Worm (Caenorhabditis elegans) whole organism, L1 larva: ENCODE data around the gene cox-16.

ENCODE experiments used
- C16A3.4 ChIP-seq: fragments of 150-350 bp; optimal IDR thresholded peaks from 2 replicates; lab custom pipeline; 2014; ENCODE audit warnings: missing biosample characterization, missing genetic modification characterization
- C34B4.2 ChIP-seq: sonication (generic microtip); optimal IDR thresholded peaks from 2 replicates; lab custom pipeline; 2017; ENCODE audit warnings: mild to moderate bottlenecking, missing genetic modification characterization, missing compliant biosample characterization
- F16B12.6 ChIP-seq: fragments of 150-350 bp; optimal IDR thresholded peaks from 2 replicates; lab custom pipeline; 2014; ENCODE audit warnings: missing biosample characterization, missing genetic modification characterization
- Y116A8C.19 ChIP-seq: sonication (generic microtip); optimal IDR thresholded peaks from 2 replicates; lab custom pipeline; 2016; ENCODE audit warnings: missing compliant biosample characterization, missing genetic modification characterization, borderline replicate concordance
- aly-2 ChIP-seq: fragments of 150-350 bp; optimal IDR thresholded peaks from 2 replicates; lab custom pipeline; 2014; ENCODE audit warnings: missing biosample characterization, missing genetic modification characterization
- ama-1 ChIP-seq: fragments of 150-350 bp; optimal IDR thresholded peaks from 2 replicates; lab custom pipeline; 2014
- blmp-1 ChIP-seq: fragments of 150-350 bp; optimal IDR thresholded peaks from 2 replicates; lab custom pipeline; 2014; ENCODE audit warnings: missing biosample characterization, missing genetic modification characterization
- ceh-63 ChIP-seq: fragments of 200-800 bp; sonication (Bioruptor generic); optimal IDR thresholded peaks from 2 replicates; lab custom pipeline; 2018; ENCODE audit warnings: mild to moderate bottlenecking, missing genetic modification characterization, missing compliant biosample characterization
- ceh-8 ChIP-seq: fragments of 200-800 bp; sonication (Bioruptor generic); optimal IDR thresholded peaks from 2 replicates; lab custom pipeline; 2018; ENCODE audit warnings: mild to moderate bottlenecking, missing genetic modification characterization, moderate library complexity, missing compliant biosample characterization
- ceh-82 ChIP-seq, 3 experiments: fragments of 150-350 bp in 1 of 3; sonication (generic microtip) in 2 of 3; optimal IDR thresholded peaks; 2 replicates each; lab custom pipeline; 2014 to 2017; ENCODE audit warnings: missing biosample characterization in 3 of 3, missing genetic modification characterization in 3 of 3
- ceh-88 ChIP-seq: fragments of 200-800 bp; sonication (Bioruptor generic); IDR thresholded peaks from 2 replicates; pipeline ENCODE4 v1.3.6; 2022; ENCODE audit warnings: missing genetic modification characterization, missing compliant biosample characterization
- ces-1 ChIP-seq: fragments of 150-350 bp; optimal IDR thresholded peaks from 2 replicates; lab custom pipeline; 2014; ENCODE audit warnings: missing biosample characterization, missing genetic modification reagents, missing genetic modification characterization
- dpl-1 ChIP-seq, 3 experiments: fragments of 150-350 bp in 2 of 3; sonication (generic microtip) in 1 of 3; optimal IDR thresholded peaks; 2 replicates each; lab custom pipeline; 2014 to 2017; ENCODE audit warnings: missing biosample characterization in 3 of 3, missing genetic modification characterization in 3 of 3, missing genetic modification reagents in 3 of 3
- efl-3 ChIP-seq: fragments of 200-800 bp; sonication (Bioruptor generic); optimal IDR thresholded peaks from 2 replicates; lab custom pipeline; 2018; ENCODE audit warnings: mild to moderate bottlenecking, missing genetic modification characterization, missing compliant biosample characterization
- egl-13 ChIP-seq: sonication (generic microtip); optimal IDR thresholded peaks from 2 replicates; lab custom pipeline; 2016; ENCODE audit warnings: missing genotype, missing genetic modification reagents, missing genetic modification characterization, missing compliant biosample characterization
- egl-27 ChIP-seq, 2 experiments: fragments of 150-350 bp in 1 of 2; sonication (generic microtip); optimal IDR thresholded peaks; 3 replicates each; lab custom pipeline; 2017 to 2018; ENCODE audit warnings: missing biosample characterization in 2 of 2, missing genetic modification characterization in 2 of 2, missing genetic modification reagents in 2 of 2
- elt-3 ChIP-seq, 6 experiments: fragments of 150-350 bp in 1 of 6; sonication (generic microtip); optimal IDR thresholded peaks; 2 replicates each; lab custom pipeline; 2017 to 2018; ENCODE audit warnings: missing biosample characterization in 6 of 6, missing genetic modification characterization in 6 of 6, inconsistent platforms in 1 of 6
- ets-5 ChIP-seq: fragments of 200-800 bp; sonication (Bioruptor generic); IDR thresholded peaks from 2 replicates; pipeline ENCODE4 v1.3.6; 2022; ENCODE audit warnings: missing genetic modification characterization, missing compliant biosample characterization
- fkh-10 ChIP-seq: sonication (generic microtip); optimal IDR thresholded peaks from 2 replicates; lab custom pipeline; 2017; ENCODE audit warnings: missing biosample characterization, missing genetic modification reagents, missing genetic modification characterization
- fkh-8 ChIP-seq: sonication (generic microtip); optimal IDR thresholded peaks from 2 replicates; lab custom pipeline; 2016; ENCODE audit warnings: mild to moderate bottlenecking, missing genetic modification characterization, missing compliant biosample characterization
- grh-1 ChIP-seq: fragments of 200-800 bp; sonication (Bioruptor generic); IDR thresholded peaks from 2 replicates; pipeline ENCODE4 v1.3.6; 2022; ENCODE audit warnings: missing genetic modification reagents, missing genetic modification characterization, missing compliant biosample characterization
- hlh-17 ChIP-seq: fragments of 200-800 bp; sonication (Bioruptor generic); optimal IDR thresholded peaks from 2 replicates; lab custom pipeline; 2018; ENCODE audit warnings: missing genetic modification characterization, mild to moderate bottlenecking, missing compliant biosample characterization, moderate library complexity, borderline replicate concordance
- hlh-4 ChIP-seq: sonication (generic microtip); optimal IDR thresholded peaks from 2 replicates; lab custom pipeline; 2016; ENCODE audit warnings: mild to moderate bottlenecking, missing genetic modification characterization, missing compliant biosample characterization
- irx-1 ChIP-seq: sonication (generic microtip); optimal IDR thresholded peaks from 2 replicates; lab custom pipeline; 2016; ENCODE audit warnings: missing genetic modification characterization, missing compliant biosample characterization
- jun-1 ChIP-seq: fragments of 150-350 bp; optimal IDR thresholded peaks from 2 replicates; lab custom pipeline; 2014; ENCODE audit warnings: missing biosample characterization, missing genetic modification reagents, missing genetic modification characterization
- lin-14 ChIP-seq: fragments of 200-800 bp; sonication (Bioruptor generic); optimal IDR thresholded peaks from 2 replicates; lab custom pipeline; 2018; ENCODE audit warnings: mild to moderate bottlenecking, missing genetic modification characterization, moderate library complexity, missing compliant biosample characterization
- lin-15B ChIP-seq: fragments of 150-350 bp; sonication (generic microtip); optimal IDR thresholded peaks from 3 replicates; lab custom pipeline; 2014; ENCODE audit warnings: missing biosample characterization, missing genetic modification characterization
- lin-35 ChIP-seq, 2 experiments: fragments of 150-350 bp; optimal IDR thresholded peaks; 2 replicates each; lab custom pipeline; 2014; ENCODE audit warnings: missing biosample characterization in 2 of 2, missing genetic modification characterization in 2 of 2, missing genetic modification reagents in 2 of 2
- lir-3 ChIP-seq: sonication (generic microtip); optimal IDR thresholded peaks from 2 replicates; lab custom pipeline; 2016; ENCODE audit warnings: mild to moderate bottlenecking, missing genetic modification characterization, moderate library complexity, missing compliant biosample characterization; ENCODE audit not compliant: poor library complexity
- lsy-2 ChIP-seq, 2 experiments: fragments of 150-350 bp; optimal IDR thresholded peaks; 2 replicates each; lab custom pipeline; 2014; ENCODE audit warnings: missing biosample characterization in 2 of 2, missing genetic modification characterization in 2 of 2
- mab-9 ChIP-seq: fragments of 200-800 bp; sonication (Bioruptor generic); IDR thresholded peaks from 2 replicates; pipeline ENCODE4 v1.3.6; 2022; ENCODE audit warnings: missing genetic modification reagents, missing genetic modification characterization, missing compliant biosample characterization
- mef-2 ChIP-seq: fragments of 150-350 bp; optimal IDR thresholded peaks from 2 replicates; lab custom pipeline; 2014; ENCODE audit warnings: missing biosample characterization, missing genetic modification characterization
- mep-1 ChIP-seq: fragments of 150-350 bp; optimal IDR thresholded peaks from 2 replicates; lab custom pipeline; 2014; ENCODE audit warnings: missing biosample characterization, missing genetic modification characterization
- nhr-20 ChIP-seq: sonication (generic microtip); optimal IDR thresholded peaks from 2 replicates; lab custom pipeline; 2016; ENCODE audit warnings: mild to moderate bottlenecking, missing genetic modification characterization, missing compliant biosample characterization
- nhr-47 ChIP-seq: sonication (generic microtip); optimal IDR thresholded peaks from 2 replicates; lab custom pipeline; 2016; ENCODE audit warnings: mild to moderate bottlenecking, missing genetic modification characterization, moderate library complexity, missing compliant biosample characterization
- nhr-71 ChIP-seq: sonication (generic microtip); optimal IDR thresholded peaks from 2 replicates; lab custom pipeline; 2016; ENCODE audit warnings: mild to moderate bottlenecking, missing genetic modification characterization, moderate library complexity, missing compliant biosample characterization
- nhr-76 ChIP-seq: sonication (generic microtip); optimal IDR thresholded peaks from 2 replicates; lab custom pipeline; 2017; ENCODE audit warnings: missing biosample characterization, missing genetic modification characterization
- nhr-84 ChIP-seq: sonication (generic microtip); optimal IDR thresholded peaks from 2 replicates; lab custom pipeline; 2017; ENCODE audit warnings: missing biosample characterization, missing genetic modification characterization
- nhr-90 ChIP-seq: sonication (generic microtip); optimal IDR thresholded peaks from 2 replicates; lab custom pipeline; 2016; ENCODE audit warnings: mild to moderate bottlenecking, missing genetic modification characterization, missing compliant biosample characterization; ENCODE audit not compliant: poor library complexity
- pax-3 ChIP-seq: fragments of 200-800 bp; sonication (Bioruptor generic); optimal IDR thresholded peaks from 2 replicates; lab custom pipeline; 2018; ENCODE audit warnings: mild to moderate bottlenecking, missing genetic modification characterization, moderate library complexity, missing compliant biosample characterization
- pqm-1 ChIP-seq: sonication (generic microtip); optimal IDR thresholded peaks from 3 replicates; lab custom pipeline; 2017; ENCODE audit warnings: missing biosample characterization, missing genetic modification characterization
- skn-1 ChIP-seq: fragments of 150-350 bp; optimal IDR thresholded peaks from 2 replicates; lab custom pipeline; 2014; ENCODE audit warnings: missing biosample characterization, missing genetic modification characterization
- snu-23 ChIP-seq: sonication (generic microtip); optimal IDR thresholded peaks from 2 replicates; lab custom pipeline; 2016; ENCODE audit warnings: missing genetic modification characterization, missing compliant biosample characterization
- sox-4 ChIP-seq: sonication (generic microtip); optimal IDR thresholded peaks from 2 replicates; lab custom pipeline; 2016; ENCODE audit warnings: missing genetic modification characterization, missing compliant biosample characterization
- sptf-1 ChIP-seq: fragments of 150-350 bp; optimal IDR thresholded peaks from 2 replicates; lab custom pipeline; 2014; ENCODE audit warnings: missing biosample characterization, missing genetic modification characterization
- sup-37 ChIP-seq: fragments of 200-800 bp; sonication (Bioruptor generic); optimal IDR thresholded peaks from 2 replicates; lab custom pipeline; 2018; ENCODE audit warnings: mild to moderate bottlenecking, missing genetic modification characterization, missing compliant biosample characterization
- swsn-7 ChIP-seq: sonication (generic microtip); optimal IDR thresholded peaks from 2 replicates; lab custom pipeline; 2016; ENCODE audit warnings: missing genetic modification characterization, missing compliant biosample characterization
- tbx-2 ChIP-seq: sonication (generic microtip); optimal IDR thresholded peaks from 2 replicates; lab custom pipeline; 2016; ENCODE audit warnings: missing genetic modification characterization, missing compliant biosample characterization
- unc-30 ChIP-seq: sonication (generic microtip); optimal IDR thresholded peaks from 2 replicates; lab custom pipeline; 2017; ENCODE audit warnings: missing biosample characterization, missing genetic modification characterization
- unc-86 ChIP-seq: sonication (generic microtip); optimal IDR thresholded peaks from 2 replicates; lab custom pipeline; 2016; ENCODE audit warnings: missing genetic modification characterization, missing compliant biosample characterization
- ztf-11 ChIP-seq, 2 experiments: sonication (generic microtip); optimal IDR thresholded peaks; 2 replicates each; lab custom pipeline; 2016 to 2017; ENCODE audit warnings: missing genetic modification characterization in 2 of 2, missing biosample characterization in 1 of 2, missing compliant biosample characterization in 1 of 2
- ztf-4 ChIP-seq: fragments of 150-350 bp; optimal IDR thresholded peaks from 2 replicates; lab custom pipeline; 2014; ENCODE audit warnings: missing biosample characterization, missing genetic modification characterization

Gene cox-16

ce11 chrV:5576008-5576407 lies 40.0 kb upstream of the cox-16 start (continued):
- TF ChIP-seq ztf-4 (tag; lab: Kevin White, UChicago) (no peak), nhr-47 (tag; lab: Kevin White, UChicago) (peak; percentile 50), fkh-10 (GFP tag; lab: Kevin White, UChicago) (no peak), ets-5 (GFP tag; lab: Robert Waterston, UW) (no peak), swsn-7 (tag; lab: Kevin White, UChicago) (peak; percentile 7), hlh-4 (no peak), sox-4 (tag; lab: Kevin White, UChicago) (no peak), ceh-8 (GFP tag; lab: Kevin White, UChicago) (no peak), mab-9 (no peak), hlh-17 (GFP tag; lab: Kevin White, UChicago) (no peak), aly-2 (tag; lab: Kevin White, UChicago) (no peak), lin-35 (GFP tag; optimal IDR thresholded peaks at IDR 0.05; lab: Kevin White, UChicago) (peak in 1 of 2 experiments; percentile 67), mep-1 (tag; lab: Kevin White, UChicago) (no peak), lin-15B (tag; lab: Kevin White, UChicago) (no peak), elt-3 (tag; optimal IDR thresholded peaks at IDR 0.05; lab: Kevin White, UChicago) (no peak), pax-3 (tag; lab: Kevin White, UChicago) (no peak), jun-1 (peak; percentile 41), lsy-2 (tag; optimal IDR thresholded peaks at IDR 0.05; lab: Kevin White, UChicago) (peak in 1 of 2 experiments; percentile 36), skn-1 (tag; lab: Kevin White, UChicago) (peak; percentile 82), snu-23 (GFP tag; lab: Kevin White, UChicago) (no peak), mef-2 (tag; lab: Kevin White, UChicago) (no peak), C34B4.2 (tag; lab: Kevin White, UChicago) (no peak), blmp-1 (tag; lab: Kevin White, UChicago) (no peak), pqm-1 (tag; lab: Kevin White, UChicago) (peak; percentile 63), nhr-71 (tag; lab: Kevin White, UChicago) (peak; percentile 40), efl-3 (no peak), lir-3 (no peak), ama-1 (no peak), sup-37 (GFP tag; lab: Kevin White, UChicago) (no peak), egl-27 (tag; optimal IDR thresholded peaks at IDR 0.05; lab: Kevin White, UChicago) (no peak), fkh-8 (tag; lab: Kevin White, UChicago) (no peak), unc-86 (tag; lab: Kevin White, UChicago) (no peak), egl-13 (tag; lab: Kevin White, UChicago) (no peak), sptf-1 (tag; lab: Kevin White, UChicago) (no peak), ceh-88 (no peak)

DNA sequence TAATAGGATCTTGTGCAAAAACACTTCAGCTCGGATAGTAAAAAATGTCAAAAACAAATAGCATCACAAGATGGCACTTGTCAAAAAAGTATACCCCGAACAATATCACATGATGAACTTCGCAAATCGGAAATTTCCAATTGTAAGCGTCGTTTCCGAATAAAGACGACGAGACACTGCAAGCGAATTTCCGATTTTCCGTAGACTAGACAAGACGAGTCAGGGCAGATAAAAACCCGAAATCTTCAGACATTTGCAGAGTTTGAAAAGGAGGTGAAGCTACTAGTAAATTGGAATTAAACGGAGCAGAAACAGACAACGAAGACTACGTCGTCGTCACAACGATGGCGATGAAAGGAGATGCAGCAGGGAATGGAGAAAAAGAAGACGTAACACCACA lies 35.6 kb upstream of the cox-16 start:
- TF ChIP-seq Y116A8C.19 (tag; lab: Kevin White, UChicago) (no peak), dpl-1 (GFP tag; optimal IDR thresholded peaks at IDR 0.05; lab: Kevin White, UChicago) (no peak), fkh-10 (GFP tag; lab: Kevin White, UChicago) (peak; percentile 90), nhr-76 (tag; lab: Kevin White, UChicago) (no peak), fkh-8 (tag; lab: Kevin White, UChicago) (peak; percentile 29), unc-86 (tag; lab: Kevin White, UChicago) (no peak), ceh-63 (GFP tag; lab: Kevin White, UChicago) (no peak), tbx-2 (tag; lab: Kevin White, UChicago) (no peak), irx-1 (tag; lab: Kevin White, UChicago) (no peak), nhr-71 (tag; lab: Kevin White, UChicago) (peak; percentile 8), nhr-20 (tag; lab: Kevin White, UChicago) (no peak), pqm-1 (tag; lab: Kevin White, UChicago) (no peak), unc-30 (tag; lab: Kevin White, UChicago) (no peak), lin-14 (peak; percentile 60), ces-1 (GFP tag; lab: Kevin White, UChicago) (no peak), ceh-88 (no peak), F16B12.6 (no peak), grh-1 (GFP tag; lab: Robert Waterston, UW) (no peak), skn-1 (tag; lab: Kevin White, UChicago) (no peak), lir-3 (no peak), elt-3 (tag; optimal IDR thresholded peaks at IDR 0.05; lab: Kevin White, UChicago) (no peak), ceh-82 (tag; optimal IDR thresholded peaks at IDR 0.05; lab: Kevin White, UChicago) (no peak), C16A3.4 (tag; lab: Kevin White, UChicago) (no peak), nhr-90 (no peak), ztf-11 (tag; optimal IDR thresholded peaks at IDR 0.05; lab: Kevin White, UChicago) (no peak), nhr-84 (tag; lab: Kevin White, UChicago) (no peak), egl-13 (tag; lab: Kevin White, UChicago) (peak; percentile 19)
